Fruit fly (Drosophila melanogaster): ENCODE measurements around the gene Rcd-1.

The Rcd-1 gene

dm6 chrX:19667444-19668104, 29.0 kb downstream of the Rcd-1 start:
- no peak for TF ChIP-seq dmrt93B (GFP tag; optimal IDR thresholded peaks at IDR 0.05)
- TF ChIP-seq Jra (GFP tag; optimal IDR thresholded peaks at IDR 0.05): no peak
- no peak for TF ChIP-seq Dfd (GFP tag; optimal IDR thresholded peaks at IDR 0.05)
- no peak for TF ChIP-seq ey (GFP tag; optimal IDR thresholded peaks at IDR 0.05)
- TF ChIP-seq Vsx2 (GFP tag; optimal IDR thresholded peaks at IDR 0.05; ENCODE audit: partially characterized antibody): peak; percentile 41

dm6 chrX:19668405-19668804, 29.8 kb downstream of the Rcd-1 start:
- TF ChIP-seq br (GFP tag; optimal IDR thresholded peaks at IDR 0.05): peak; percentile 100
- TF ChIP-seq Dif (GFP tag; optimal IDR thresholded peaks at IDR 0.05; ENCODE audit: partially characterized antibody): no peak
- peak; percentile 100 for TF ChIP-seq Jra (GFP tag; optimal IDR thresholded peaks at IDR 0.05)
- peak; percentile 95 for TF ChIP-seq Mio (GFP tag; optimal IDR thresholded peaks at IDR 0.05)
- peak; percentile 98 for TF ChIP-seq Rel (GFP tag; optimal IDR thresholded peaks at IDR 0.05)
- TF ChIP-seq Rel (tag; optimal IDR thresholded peaks at IDR 0.05): peak; percentile 96
- TF ChIP-seq CG32264 (GFP tag; optimal IDR thresholded peaks at IDR 0.05): peak; percentile 99
- peak; percentile 100 for TF ChIP-seq ey (GFP tag; optimal IDR thresholded peaks at IDR 0.05)
- TF ChIP-seq rgr (GFP tag; optimal IDR thresholded peaks at IDR 0.05): peak; percentile 100
- no peak for TF ChIP-seq CrebA (GFP tag; optimal IDR thresholded peaks at IDR 0.05; ENCODE audit: borderline replicate concordance)
- peak; percentile 94 for TF ChIP-seq sv (GFP tag; optimal IDR thresholded peaks at IDR 0.05)
- TF ChIP-seq Hr78 (GFP tag; optimal IDR thresholded peaks at IDR 0.05): no peak
- peak; percentile 99 for TF ChIP-seq Sp1 (GFP tag; optimal IDR thresholded peaks at IDR 0.05)
- TF ChIP-seq dl (GFP tag; optimal IDR thresholded peaks at IDR 0.05; ENCODE audit: insufficient read depth in 1 of 2, partially characterized antibody in 2 of 2): no peak
- no peak for TF ChIP-seq Abd-B (GFP tag; optimal IDR thresholded peaks at IDR 0.05)
- TF ChIP-seq OdsH (GFP tag; optimal IDR thresholded peaks at IDR 0.05): peak; percentile 99
- TF ChIP-seq Hnf4 (GFP tag; optimal IDR thresholded peaks at IDR 0.05): peak; percentile 100
- TF ChIP-seq Hr83 (GFP tag; optimal IDR thresholded peaks at IDR 0.05; ENCODE audit: poor library complexity, severe bottlenecking): peak; percentile 98
- TF ChIP-seq N (GFP tag; optimal IDR thresholded peaks at IDR 0.05): no peak
- no peak for TF ChIP-seq usp (GFP tag; optimal IDR thresholded peaks at IDR 0.05)
- TF ChIP-seq Dfd (GFP tag; optimal IDR thresholded peaks at IDR 0.05): no peak
- peak; percentile 97 for TF ChIP-seq dsf (GFP tag; optimal IDR thresholded peaks at IDR 0.05; ENCODE audit: borderline replicate concordance)
- TF ChIP-seq jim (GFP tag; optimal IDR thresholded peaks at IDR 0.05): peak; percentile 94
- TF ChIP-seq lola (GFP tag; optimal IDR thresholded peaks at IDR 0.05): no peak
- TF ChIP-seq psq (GFP tag; optimal IDR thresholded peaks at IDR 0.05): peak; percentile 99
- TF ChIP-seq fru (GFP tag; optimal IDR thresholded peaks at IDR 0.05): peak; percentile 100
- peak; percentile 98 to 100 for TF ChIP-seq foxo (GFP tag; optimal IDR thresholded peaks at IDR 0.05)
- no peak for TF ChIP-seq Vsx2 (GFP tag; optimal IDR thresholded peaks at IDR 0.05; ENCODE audit: partially characterized antibody)
- TF ChIP-seq woc (GFP tag; optimal IDR thresholded peaks at IDR 0.05): peak; percentile 100
- peak; percentile 99 for TF ChIP-seq HLH106 (tag; optimal IDR thresholded peaks at IDR 0.05)
- peak; percentile 98 for TF ChIP-seq sage (GFP tag; optimal IDR thresholded peaks at IDR 0.05)
- TF ChIP-seq Myc (optimal IDR thresholded peaks at IDR 0.05): no peak
- TF ChIP-seq dmrt93B (GFP tag; optimal IDR thresholded peaks at IDR 0.05): peak; percentile 98
- TF ChIP-seq CG9705 (GFP tag; optimal IDR thresholded peaks at IDR 0.05): peak; percentile 99
- no peak for TF ChIP-seq brk (GFP tag; optimal IDR thresholded peaks at IDR 0.05)
- no peak for TF ChIP-seq pan (optimal IDR thresholded peaks at IDR 0.05)
- peak; percentile 97 for TF ChIP-seq GATAd (GFP tag; optimal IDR thresholded peaks at IDR 0.05)
- TF ChIP-seq h (GFP tag; optimal IDR thresholded peaks at IDR 0.05): peak; percentile 100
- no peak for TF ChIP-seq tai (GFP tag; optimal IDR thresholded peaks at IDR 0.05)

dm6 chrX:19675662-19676061, 37.1 kb downstream of the Rcd-1 start, which contains the start of gene et:
et (minus strand) TSS chrX:19675891.
- no peak for TF ChIP-seq woc (GFP tag; optimal IDR thresholded peaks at IDR 0.05)
- no peak for TF ChIP-seq CG9705 (GFP tag; optimal IDR thresholded peaks at IDR 0.05)
- no peak for TF ChIP-seq dmrt93B (GFP tag; optimal IDR thresholded peaks at IDR 0.05)
- TF ChIP-seq br (GFP tag; optimal IDR thresholded peaks at IDR 0.05): no peak
- TF ChIP-seq tai (GFP tag; optimal IDR thresholded peaks at IDR 0.05): no peak
- TF ChIP-seq brk (GFP tag; optimal IDR thresholded peaks at IDR 0.05): no peak
- TF ChIP-seq Mio (GFP tag; optimal IDR thresholded peaks at IDR 0.05): no peak
- no peak for TF ChIP-seq Myc (optimal IDR thresholded peaks at IDR 0.05)
- no peak for TF ChIP-seq dsf (GFP tag; optimal IDR thresholded peaks at IDR 0.05; ENCODE audit: borderline replicate concordance)
- no peak for TF ChIP-seq Dfd (GFP tag; optimal IDR thresholded peaks at IDR 0.05)
- no peak for TF ChIP-seq lola (GFP tag; optimal IDR thresholded peaks at IDR 0.05)
- TF ChIP-seq Hr78 (GFP tag; optimal IDR thresholded peaks at IDR 0.05): no peak
- no peak for TF ChIP-seq Abd-B (GFP tag; optimal IDR thresholded peaks at IDR 0.05)
- no peak for TF ChIP-seq CG32264 (GFP tag; optimal IDR thresholded peaks at IDR 0.05)
- no peak for TF ChIP-seq Hnf4 (GFP tag; optimal IDR thresholded peaks at IDR 0.05)
- no peak for TF ChIP-seq rgr (GFP tag; optimal IDR thresholded peaks at IDR 0.05)
- TF ChIP-seq GATAd (GFP tag; optimal IDR thresholded peaks at IDR 0.05): no peak

Measured in whole organism, wandering third instar larva.